Worm (Caenorhabditis elegans) whole organism, young adult: Measurements from ENCODE around the gene Y45F10B.3.

Experiments
- C06A6.2 ChIP-seq: fragments of 200-800 bp; sonication (Bioruptor generic); conservative IDR thresholded peaks from 2 replicates; pipeline ENCODE4 v1.3.6; 2022; ENCODE audit warnings: missing genetic modification characterization, missing compliant biosample characterization
- C17E4.6 ChIP-seq: fragments of 200-800 bp; sonication (Bioruptor generic); IDR thresholded peaks from 2 replicates; pipeline ENCODE4 v1.3.6; 2022; ENCODE audit warnings: missing genetic modification reagents, missing genetic modification characterization, missing compliant biosample characterization
- F10E7.11 ChIP-seq: sonication (generic microtip); optimal IDR thresholded peaks from 2 replicates; lab custom pipeline; 2017; ENCODE audit warnings: mild to moderate bottlenecking, missing genetic modification characterization, moderate library complexity, missing compliant biosample characterization
- F22D6.2 ChIP-seq: sonication (generic microtip); optimal IDR thresholded peaks from 2 replicates; lab custom pipeline; 2016; ENCODE audit warnings: mild to moderate bottlenecking, missing genetic modification characterization, missing compliant biosample characterization
- F49E8.2 ChIP-seq: sonication (generic microtip); optimal IDR thresholded peaks from 3 replicates; lab custom pipeline; 2017; ENCODE audit warnings: missing genetic modification characterization, mild to moderate bottlenecking, missing compliant biosample characterization, antibody characterized with exemption, moderate library complexity; ENCODE audit not compliant: insufficient read depth
- F52B5.7 ChIP-seq: sonication (generic microtip); optimal IDR thresholded peaks from 2 replicates; lab custom pipeline; 2016; ENCODE audit warnings: mild to moderate bottlenecking, missing genetic modification characterization, missing compliant biosample characterization
- Y67H2A.10 ChIP-seq: fragments of 200-800 bp; sonication (Bioruptor generic); conservative IDR thresholded peaks from 2 replicates; pipeline ENCODE4 v1.3.6; 2022; ENCODE audit warnings: missing genetic modification reagents, missing genetic modification characterization, missing compliant biosample characterization
- athp-1 ChIP-seq: sonication (generic microtip); optimal IDR thresholded peaks from 2 replicates; lab custom pipeline; 2017; ENCODE audit warnings: mild to moderate bottlenecking, missing genetic modification characterization, missing compliant biosample characterization
- bed-2 ChIP-seq: fragments of 200-800 bp; sonication (Bioruptor generic); IDR thresholded peaks from 2 replicates; pipeline ENCODE4 v1.3.6; 2022; ENCODE audit warnings: missing genetic modification reagents, missing genetic modification characterization, missing compliant biosample characterization
- cebp-2 ChIP-seq: fragments of 200-800 bp; sonication (Bioruptor generic); IDR thresholded peaks from 2 replicates; pipeline ENCODE4 v1.3.6; 2022; ENCODE audit warnings: missing genetic modification characterization, missing compliant biosample characterization
- ceh-27 ChIP-seq: fragments of 200-800 bp; sonication (Bioruptor generic); optimal IDR thresholded peaks from 2 replicates; lab custom pipeline; 2018; ENCODE audit warnings: mild to moderate bottlenecking, missing genetic modification characterization, moderate library complexity, missing compliant biosample characterization
- ceh-79 ChIP-seq: sonication (generic microtip); optimal IDR thresholded peaks from 2 replicates; lab custom pipeline; 2017; ENCODE audit warnings: mild to moderate bottlenecking, missing genetic modification characterization, missing compliant biosample characterization
- die-1 ChIP-seq: sonication (generic microtip); optimal IDR thresholded peaks from 2 replicates; lab custom pipeline; 2016; ENCODE audit warnings: missing genotype, mild to moderate bottlenecking, missing genetic modification characterization, missing compliant biosample characterization
- dox-1 ChIP-seq: fragments of 200-800 bp; sonication (Bioruptor generic); IDR thresholded peaks from 2 replicates; pipeline ENCODE4 v1.3.6; 2022; ENCODE audit warnings: missing genetic modification reagents, missing genetic modification characterization, missing compliant biosample characterization
- egl-18 ChIP-seq: fragments of 200-800 bp; sonication (Bioruptor generic); IDR thresholded peaks from 2 replicates; pipeline ENCODE4 v1.3.6; 2022; ENCODE audit warnings: missing genetic modification reagents, missing genetic modification characterization, missing compliant biosample characterization
- ekl-4 ChIP-seq: fragments of 200-800 bp; sonication (Bioruptor generic); IDR thresholded peaks from 2 replicates; pipeline ENCODE4 v1.3.6; 2022; ENCODE audit warnings: missing genetic modification reagents, missing genetic modification characterization, missing compliant biosample characterization
- hlh-26 ChIP-seq: fragments of 200-800 bp; sonication (Bioruptor generic); conservative IDR thresholded peaks from 2 replicates; pipeline ENCODE4 v1.3.6; 2022; ENCODE audit warnings: missing genetic modification reagents, missing genetic modification characterization, missing compliant biosample characterization
- hmg-1.2 ChIP-seq: fragments of 200-800 bp; sonication (Bioruptor generic); IDR thresholded peaks from 2 replicates; pipeline ENCODE4 v1.3.6; 2022; ENCODE audit warnings: missing genetic modification reagents, missing genetic modification characterization, missing compliant biosample characterization
- lag-1 ChIP-seq: fragments of 200-800 bp; sonication (Bioruptor generic); IDR thresholded peaks from 2 replicates; pipeline ENCODE4 v1.3.6; 2022; ENCODE audit warnings: missing genetic modification reagents, missing genetic modification characterization, missing compliant biosample characterization
- let-526 ChIP-seq: fragments of 200-800 bp; sonication (Bioruptor generic); IDR thresholded peaks from 2 replicates; pipeline ENCODE4 v1.3.6; 2022; ENCODE audit warnings: missing genetic modification reagents, missing genetic modification characterization, missing compliant biosample characterization
- lsl-1 ChIP-seq: fragments of 200-800 bp; sonication (Bioruptor generic); optimal IDR thresholded peaks from 2 replicates; lab custom pipeline; 2018; ENCODE audit warnings: mild to moderate bottlenecking, missing genetic modification characterization, moderate library complexity, missing compliant biosample characterization
- lsy-27 ChIP-seq: sonication (generic microtip); optimal IDR thresholded peaks from 2 replicates; lab custom pipeline; 2017; ENCODE audit warnings: missing genetic modification characterization, mild to moderate bottlenecking, missing compliant biosample characterization, antibody characterized with exemption, missing genotype, borderline replicate concordance; ENCODE audit not compliant: insufficient read depth
- nfyb-1 ChIP-seq: fragments of 200-800 bp; sonication (Bioruptor generic); IDR thresholded peaks from 2 replicates; pipeline ENCODE4 v1.3.6; 2022; ENCODE audit warnings: missing genetic modification reagents, missing genetic modification characterization, missing compliant biosample characterization
- nhr-120 ChIP-seq: fragments of 200-800 bp; sonication (Bioruptor generic); IDR thresholded peaks from 2 replicates; pipeline ENCODE4 v1.3.6; 2022; ENCODE audit warnings: missing genetic modification characterization, missing compliant biosample characterization
- nhr-27 ChIP-seq: fragments of 200-800 bp; sonication (Bioruptor generic); optimal IDR thresholded peaks from 2 replicates; lab custom pipeline; 2018; ENCODE audit warnings: mild to moderate bottlenecking, missing genetic modification characterization, moderate library complexity, missing compliant biosample characterization
- nhr-90 ChIP-seq: sonication (generic microtip); optimal IDR thresholded peaks from 2 replicates; lab custom pipeline; 2016; ENCODE audit warnings: missing genotype, mild to moderate bottlenecking, missing genetic modification characterization, missing compliant biosample characterization
- pbrm-1 ChIP-seq: fragments of 200-800 bp; sonication (Bioruptor generic); IDR thresholded peaks from 2 replicates; pipeline ENCODE4 v1.3.6; 2022; ENCODE audit warnings: missing genetic modification reagents, missing genetic modification characterization, missing compliant biosample characterization
- rcor-1 ChIP-seq: fragments of 200-800 bp; sonication (Bioruptor generic); IDR thresholded peaks from 2 replicates; pipeline ENCODE4 v1.3.6; 2022; ENCODE audit warnings: missing genetic modification reagents, missing genetic modification characterization, missing compliant biosample characterization
- rec-8 ChIP-seq, 2 experiments: sonication (generic microtip); optimal IDR thresholded peaks; 2 replicates each; lab custom pipeline; 2016; ENCODE audit warnings: mild to moderate bottlenecking in 2 of 2, missing genetic modification characterization in 2 of 2, missing genetic modification reagents in 2 of 2, missing genotype in 2 of 2, missing biosample characterization in 1 of 2, missing compliant biosample characterization in 1 of 2, moderate library complexity in 1 of 2
- sdz-38 ChIP-seq: sonication (generic microtip); optimal IDR thresholded peaks from 2 replicates; lab custom pipeline; 2016; ENCODE audit warnings: missing genotype, missing genetic modification characterization, missing compliant biosample characterization
- sea-2 ChIP-seq: fragments of 200-800 bp; sonication (Bioruptor generic); IDR thresholded peaks from 2 replicates; pipeline ENCODE4 v1.3.6; 2022; ENCODE audit warnings: missing genetic modification characterization, missing compliant biosample characterization
- snpc-4 ChIP-seq, 5 experiments: fragments of 150-350 bp in 1 of 5; sonication (generic microtip) in 4 of 5; optimal IDR thresholded peaks; 2 replicates each; lab custom pipeline; 2014 to 2018; ENCODE audit warnings: missing genetic modification characterization in 5 of 5, missing biosample characterization in 3 of 5, antibody characterized with exemption in 2 of 5, mild to moderate bottlenecking in 2 of 5, missing compliant biosample characterization in 2 of 5, missing genotype in 2 of 5, moderate library complexity in 2 of 5, missing genetic modification reagents in 1 of 5
- xnd-1 ChIP-seq: sonication (generic microtip); optimal IDR thresholded peaks from 2 replicates; lab custom pipeline; 2016; ENCODE audit warnings: missing genotype, missing genetic modification reagents, missing genetic modification characterization, missing compliant biosample characterization
- zim-3 ChIP-seq: sonication (generic microtip); optimal IDR thresholded peaks from 2 replicates; lab custom pipeline; 2017; ENCODE audit warnings: mild to moderate bottlenecking, missing genetic modification characterization, moderate library complexity, missing compliant biosample characterization
- ztf-18 ChIP-seq: sonication (generic microtip); optimal IDR thresholded peaks from 2 replicates; lab custom pipeline; 2016; ENCODE audit warnings: missing genotype, mild to moderate bottlenecking, missing genetic modification characterization, missing compliant biosample characterization

The Y45F10B.3 gene

ce11 chrIV:13619203-13619602 is 25.8 kb downstream of the Y45F10B.3 start, which contains the start of gene C08F11.3:
C08F11.3 (plus strand) TSS chrIV:13619503.
- TF ChIP-seq rec-8 (tag; optimal IDR thresholded peaks at IDR 0.05; lab: Kevin White, UChicago) = no peak
- no peak for TF ChIP-seq sdz-38 (tag; lab: Kevin White, UChicago)
- no peak for TF ChIP-seq egl-18 (GFP tag; lab: Robert Waterston, UW)
- no peak for TF ChIP-seq pbrm-1 (GFP tag; lab: Robert Waterston, UW)
- no peak for TF ChIP-seq cebp-2 (GFP tag; lab: Robert Waterston, UW)
- no peak for TF ChIP-seq F52B5.7 (tag; lab: Kevin White, UChicago)
- TF ChIP-seq rcor-1 (GFP tag; lab: Robert Waterston, UW) = no peak
- TF ChIP-seq dox-1 (GFP tag; lab: Robert Waterston, UW) = no peak
- TF ChIP-seq lag-1 (GFP tag; lab: Robert Waterston, UW) = no peak
- no peak for TF ChIP-seq ceh-79 (tag; lab: Kevin White, UChicago)
- TF ChIP-seq F10E7.11 = no peak
- TF ChIP-seq zim-3 (tag; lab: Kevin White, UChicago) = no peak
- no peak for TF ChIP-seq hmg-1.2 (GFP tag; lab: Robert Waterston, UW)
- TF ChIP-seq nfyb-1 (GFP tag; lab: Robert Waterston, UW) = no peak
- no peak for TF ChIP-seq F22D6.2 (tag; lab: Kevin White, UChicago)
- no peak for TF ChIP-seq C17E4.6 (GFP tag; lab: Robert Waterston, UW)

ce11 chrIV:13623533-13623932 is 30.1 kb downstream of the Y45F10B.3 start, which contains the start of gene C08F11.1:
C08F11.1 (plus strand) TSS chrIV:13623833.
- TF ChIP-seq lsl-1 (GFP tag; lab: Kevin White, UChicago) = no peak
- TF ChIP-seq nhr-27 (tag; lab: Kevin White, UChicago) = no peak
- TF ChIP-seq snpc-4 (GFP tag; optimal IDR thresholded peaks at IDR 0.05; lab: Kevin White, UChicago) = no peak
- peak in 1 of 4 experiments; percentile 29 for TF ChIP-seq snpc-4 (tag; optimal IDR thresholded peaks at IDR 0.05; lab: Kevin White, UChicago)

ce11 chrIV:13626469-13626868 is 33.0 kb downstream of the Y45F10B.3 start, which contains the start of gene sru-21:
sru-21 (plus strand) TSS chrIV:13626769.
- TF ChIP-seq lsy-27 (tag; lab: Kevin White, UChicago) = no peak
- no peak for TF ChIP-seq F49E8.2 (tag; lab: Kevin White, UChicago)
- TF ChIP-seq hlh-26 (GFP tag; lab: Robert Waterston, UW) = no peak
- no peak for TF ChIP-seq ztf-18 (tag; lab: Kevin White, UChicago)
- no peak for TF ChIP-seq C06A6.2 (GFP tag; lab: Robert Waterston, UW)
- TF ChIP-seq athp-1 (tag; lab: Kevin White, UChicago) = no peak
- TF ChIP-seq nhr-90 (tag; lab: Kevin White, UChicago) = no peak

ce11 chrIV:13632613-13633012 is 39.2 kb downstream of the Y45F10B.3 start:
- TF ChIP-seq bed-2 (GFP tag; lab: Robert Waterston, UW) = no peak
- no peak for TF ChIP-seq C17E4.6 (GFP tag; lab: Robert Waterston, UW)
- no peak for TF ChIP-seq Y67H2A.10 (GFP tag; lab: Robert Waterston, UW)
- TF ChIP-seq xnd-1 (tag; lab: Kevin White, UChicago) = no peak
- no peak for TF ChIP-seq ekl-4 (GFP tag; lab: Robert Waterston, UW)
- no peak for TF ChIP-seq sea-2
- TF ChIP-seq die-1 (tag; lab: Kevin White, UChicago) = no peak
- TF ChIP-seq let-526 (GFP tag; lab: Robert Waterston, UW) = no peak
- TF ChIP-seq nhr-120 = no peak
- no peak for TF ChIP-seq ceh-27 (GFP tag; lab: Kevin White, UChicago)
- TF ChIP-seq, all 124 proteins: peak for 0
